Worm (Caenorhabditis elegans) whole organism, early embryonic: ENCODE measurements around the gene R12B2.13.

Experiments used
- B0310.2 ChIP-seq: sonication (generic microtip); optimal IDR thresholded peaks from 2 replicates; lab custom pipeline; 2016; ENCODE audit warnings: mild to moderate bottlenecking, missing genetic modification characterization, missing compliant biosample characterization
- F13C5.2 ChIP-seq: sonication (generic microtip); optimal IDR thresholded peaks from 2 replicates; lab custom pipeline; 2017; ENCODE audit warnings: mild to moderate bottlenecking, missing genetic modification characterization, inconsistent platforms, missing compliant biosample characterization
- aly-1 ChIP-seq: sonication (generic microtip); optimal IDR thresholded peaks from 2 replicates; lab custom pipeline; 2016; ENCODE audit warnings: missing genetic modification characterization, missing compliant biosample characterization
- ama-1 ChIP-seq: fragments of 150-350 bp; optimal IDR thresholded peaks from 2 replicates; lab custom pipeline; 2014
- ceh-13 ChIP-seq: fragments of 200-800 bp; sonication (Bioruptor generic); optimal IDR thresholded peaks from 2 replicates; lab custom pipeline; 2018; ENCODE audit warnings: mild to moderate bottlenecking, missing genetic modification characterization, missing compliant biosample characterization
- ceh-36 ChIP-seq: sonication (generic microtip); optimal IDR thresholded peaks from 2 replicates; lab custom pipeline; 2016; ENCODE audit warnings: missing genetic modification characterization, inconsistent platforms, missing compliant biosample characterization
- ets-7 ChIP-seq: sonication (generic microtip); optimal IDR thresholded peaks from 2 replicates; lab custom pipeline; 2016; ENCODE audit warnings: missing genotype, missing genetic modification characterization, missing compliant biosample characterization
- flt-1 ChIP-seq: fragments of 200-800 bp; sonication (Bioruptor generic); IDR thresholded peaks from 2 replicates; pipeline ENCODE4 v1.3.6; 2022; ENCODE audit warnings: missing genetic modification characterization, missing compliant biosample characterization
- hmbx-1 ChIP-seq: sonication (generic microtip); optimal IDR thresholded peaks from 2 replicates; lab custom pipeline; 2016; ENCODE audit warnings: mild to moderate bottlenecking, missing genetic modification characterization, missing compliant biosample characterization
- hmg-4 ChIP-seq: fragments of 200-800 bp; sonication (Bioruptor generic); optimal IDR thresholded peaks from 2 replicates; lab custom pipeline; 2018; ENCODE audit warnings: mild to moderate bottlenecking, missing genetic modification characterization, missing compliant biosample characterization
- hnd-1 ChIP-seq: sonication (generic microtip); optimal IDR thresholded peaks from 2 replicates; lab custom pipeline; 2016; ENCODE audit warnings: missing genetic modification characterization, missing compliant biosample characterization
- pes-1 ChIP-seq: fragments of 200-800 bp; sonication (Bioruptor generic); IDR thresholded peaks from 2 replicates; pipeline ENCODE4 v1.3.6; 2022; ENCODE audit warnings: missing genetic modification reagents, missing genetic modification characterization, missing compliant biosample characterization
- scrt-1 ChIP-seq: fragments of 200-800 bp; sonication (Bioruptor generic); IDR thresholded peaks from 2 replicates; pipeline ENCODE4 v1.3.6; 2022; ENCODE audit warnings: missing genetic modification characterization, missing compliant biosample characterization
- sea-1 ChIP-seq: fragments of 200-800 bp; sonication (Bioruptor generic); conservative IDR thresholded peaks from 2 replicates; pipeline ENCODE4 v1.3.6; 2022; ENCODE audit warnings: missing genetic modification characterization, missing compliant biosample characterization
- tbx-11 ChIP-seq: fragments of 200-800 bp; sonication (Bioruptor generic); IDR thresholded peaks from 2 replicates; pipeline ENCODE4 v1.3.6; 2022; ENCODE audit warnings: missing genetic modification characterization, missing compliant biosample characterization
- tbx-37 ChIP-seq: fragments of 200-800 bp; sonication (Bioruptor generic); conservative IDR thresholded peaks from 2 replicates; pipeline ENCODE4 v1.3.6; 2022; ENCODE audit warnings: missing genetic modification reagents, missing genetic modification characterization, missing compliant biosample characterization
- tra-4 ChIP-seq: sonication (generic microtip); optimal IDR thresholded peaks from 2 replicates; lab custom pipeline; 2017; ENCODE audit warnings: missing genetic modification characterization, missing compliant biosample characterization

Gene R12B2.13

ce11 chrIII:5838159-5839046 lies 5.1 kb upstream of the R12B2.13 start:
- no peak for TF ChIP-seq F13C5.2 (tag; lab: Kevin White, UChicago)
- no peak for TF ChIP-seq flt-1 (GFP tag; lab: Robert Waterston, UW)
- no peak for TF ChIP-seq B0310.2 (tag; lab: Kevin White, UChicago)
- TF ChIP-seq tbx-37 (GFP tag; lab: Robert Waterston, UW), result no peak
- no peak for TF ChIP-seq hnd-1
- TF ChIP-seq tbx-11 (GFP tag; lab: Robert Waterston, UW), result no peak
- no peak for TF ChIP-seq tra-4 (tag; lab: Kevin White, UChicago)
- TF ChIP-seq scrt-1 (GFP tag; lab: Robert Waterston, UW), result no peak
- TF ChIP-seq ama-1 (lab: Kevin White, UChicago), result no peak

ce11 chrIII:5836816-5837215 lies 3.5 kb upstream of the R12B2.13 start, which contains the start of gene W04D12.1:
Gene W04D12.1, plus strand, starts transcription at chrIII:5836926.
- TF ChIP-seq hmbx-1 (tag; lab: Kevin White, UChicago), result no peak
- TF ChIP-seq tbx-11 (GFP tag; lab: Robert Waterston, UW), result no peak
- no peak for TF ChIP-seq hnd-1
- no peak for TF ChIP-seq tra-4 (tag; lab: Kevin White, UChicago)
- no peak for TF ChIP-seq ceh-13 (GFP tag; lab: Kevin White, UChicago)
- TF ChIP-seq B0310.2 (tag; lab: Kevin White, UChicago), result no peak
- TF ChIP-seq aly-1 (tag; lab: Kevin White, UChicago), result no peak
- no peak for TF ChIP-seq ceh-36
- TF ChIP-seq tbx-37 (GFP tag; lab: Robert Waterston, UW), result no peak
- TF ChIP-seq ama-1 (lab: Kevin White, UChicago), result no peak
- no peak for TF ChIP-seq ets-7
- no peak for TF ChIP-seq pes-1 (GFP tag; lab: Robert Waterston, UW)
- no peak for TF ChIP-seq F13C5.2 (tag; lab: Kevin White, UChicago)
- TF ChIP-seq sea-1 (GFP tag; lab: Robert Waterston, UW), result no peak
- no peak for TF ChIP-seq hmg-4 (GFP tag; lab: Kevin White, UChicago)
- TF ChIP-seq flt-1 (GFP tag; lab: Robert Waterston, UW), result no peak
- no peak for TF ChIP-seq scrt-1 (GFP tag; lab: Robert Waterston, UW)

ce11 chrIII:5836261-5836660 lies 3.0 kb upstream of the R12B2.13 start:
- TF ChIP-seq tra-4 (tag; lab: Kevin White, UChicago) (no peak), B0310.2 (tag; lab: Kevin White, UChicago) (no peak), ceh-36 (no peak), hmg-4 (GFP tag; lab: Kevin White, UChicago) (no peak), F13C5.2 (tag; lab: Kevin White, UChicago) (no peak), tbx-37 (GFP tag; lab: Robert Waterston, UW) (no peak), hmbx-1 (tag; lab: Kevin White, UChicago) (no peak), tbx-11 (GFP tag; lab: Robert Waterston, UW) (no peak), ceh-13 (GFP tag; lab: Kevin White, UChicago) (no peak), aly-1 (tag; lab: Kevin White, UChicago) (no peak), ets-7 (no peak), flt-1 (GFP tag; lab: Robert Waterston, UW) (no peak), scrt-1 (GFP tag; lab: Robert Waterston, UW) (no peak), hnd-1 (no peak), ama-1 (lab: Kevin White, UChicago) (no peak), sea-1 (GFP tag; lab: Robert Waterston, UW) (no peak)

- TF ChIP-seq tbx-37 (GFP tag; lab: Robert Waterston, UW) (no peak), ets-7 (no peak), ceh-36 (no peak), ceh-13 (GFP tag; lab: Kevin White, UChicago) (no peak), ama-1 (lab: Kevin White, UChicago) (no peak), scrt-1 (GFP tag; lab: Robert Waterston, UW) (no peak), hmg-4 (GFP tag; lab: Kevin White, UChicago) (no peak), sea-1 (GFP tag; lab: Robert Waterston, UW) (no peak), B0310.2 (tag; lab: Kevin White, UChicago) (no peak), F13C5.2 (tag; lab: Kevin White, UChicago) (no peak), aly-1 (tag; lab: Kevin White, UChicago) (no peak), pes-1 (GFP tag; lab: Robert Waterston, UW) (no peak), tra-4 (tag; lab: Kevin White, UChicago) (no peak), tbx-11 (GFP tag; lab: Robert Waterston, UW) (no peak), hmbx-1 (tag; lab: Kevin White, UChicago) (no peak), hnd-1 (no peak), flt-1 (GFP tag; lab: Robert Waterston, UW) (no peak)
Measured at ce11 chrIII:5835163-5835871, 2.0 kb upstream of the R12B2.13 start.

ce11 chrIII:5834663-5835062 lies 1.4 kb upstream of the R12B2.13 start:
- TF ChIP-seq sea-1 (GFP tag; lab: Robert Waterston, UW), result no peak
- no peak for TF ChIP-seq hmg-4 (GFP tag; lab: Kevin White, UChicago)
- no peak for TF ChIP-seq ama-1 (lab: Kevin White, UChicago)
- TF ChIP-seq ets-7, result no peak
- no peak for TF ChIP-seq tbx-11 (GFP tag; lab: Robert Waterston, UW)
- TF ChIP-seq aly-1 (tag; lab: Kevin White, UChicago), result no peak
- TF ChIP-seq hnd-1, result no peak
- no peak for TF ChIP-seq F13C5.2 (tag; lab: Kevin White, UChicago)
- TF ChIP-seq B0310.2 (tag; lab: Kevin White, UChicago), result no peak
- TF ChIP-seq ceh-36, result no peak
- no peak for TF ChIP-seq hmbx-1 (tag; lab: Kevin White, UChicago)
- TF ChIP-seq tra-4 (tag; lab: Kevin White, UChicago), result no peak
- TF ChIP-seq tbx-37 (GFP tag; lab: Robert Waterston, UW), result no peak
- no peak for TF ChIP-seq pes-1 (GFP tag; lab: Robert Waterston, UW)
- TF ChIP-seq ceh-13 (GFP tag; lab: Kevin White, UChicago), result no peak
- no peak for TF ChIP-seq scrt-1 (GFP tag; lab: Robert Waterston, UW)
